Fruit fly (Drosophila melanogaster): ENCODE results near the gene RpL30.

Gene RpL30

dm6 chr2L:19012776-19013328 is 3.7 kb upstream of the RpL30 start (continued):
- TF ChIP-seq Doc3 (GFP tag; IDR thresholded peaks at IDR 0.05; ENCODE audit: partially characterized antibody) (no peak), Gsc (GFP tag; IDR thresholded peaks at IDR 0.05) (no peak), psq (GFP tag; optimal IDR thresholded peaks at IDR 0.05) (no peak), mirr (GFP tag; optimal IDR thresholded peaks at IDR 0.05) (peak; percentile 63)

DNA sequence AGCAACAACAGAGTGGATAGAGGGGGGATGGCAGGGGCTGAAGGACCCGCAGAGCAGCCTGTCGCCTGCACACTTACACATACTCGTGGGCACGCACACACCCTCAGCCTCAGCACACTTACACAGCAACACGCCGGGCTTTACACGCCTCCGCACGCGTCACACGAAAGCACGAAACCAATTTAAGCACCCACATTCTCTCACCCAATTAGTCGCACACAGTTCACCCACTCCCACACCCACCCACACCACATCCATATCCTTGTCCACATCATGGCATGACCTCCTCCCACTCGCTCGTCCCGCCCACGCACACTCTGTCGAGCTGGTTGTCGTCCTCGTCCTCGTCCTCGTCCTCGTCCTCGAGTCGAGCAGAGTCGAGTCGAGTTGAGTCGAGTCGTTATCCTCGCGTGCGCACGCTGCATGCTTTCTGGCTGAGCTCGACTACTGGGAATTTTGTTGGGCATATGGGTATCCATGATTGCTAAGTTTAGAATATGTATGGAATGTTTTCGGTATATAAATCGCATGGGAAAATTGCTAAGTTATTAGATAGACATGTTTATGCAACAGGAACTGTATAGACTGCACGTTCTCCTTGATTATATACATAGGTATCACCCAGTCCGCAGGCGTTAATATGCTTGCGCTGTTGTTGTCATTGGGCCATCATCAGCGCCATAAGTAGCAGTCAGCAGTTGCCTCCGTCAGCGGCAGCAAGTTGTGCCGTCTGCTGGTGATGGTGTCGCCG is 3.0 kb upstream of the RpL30 start:
- TF ChIP-seq CG12104 (GFP tag; optimal IDR thresholded peaks at IDR 0.05), result peak; percentile 18
- TF ChIP-seq danr (GFP tag; IDR thresholded peaks at IDR 0.05), result peak; percentile 71
- TF ChIP-seq Poxn (GFP tag; IDR thresholded peaks at IDR 0.05), result peak; percentile 66; the same call in 1 of the 2 replicates
- no peak for TF ChIP-seq sc (optimal IDR thresholded peaks at IDR 0.05)
- TF ChIP-seq sc (GFP tag; optimal IDR thresholded peaks at IDR 0.05), result peak; percentile 59
- TF ChIP-seq CG2889 (GFP tag; IDR thresholded peaks at IDR 0.05), result peak; percentile 74; the same call in 2 of the 3 replicates
- TF ChIP-seq wek (GFP tag; optimal IDR thresholded peaks at IDR 0.05), result peak; percentile 23
- TF ChIP-seq tap (tag; optimal IDR thresholded peaks at IDR 0.05), result peak; percentile 67
- peak; percentile 8 for TF ChIP-seq gcm2 (GFP tag; optimal IDR thresholded peaks at IDR 0.05)
- TF ChIP-seq CG10979 (tag; optimal IDR thresholded peaks at IDR 0.05), result peak; percentile 75
- peak; percentile 88 for TF ChIP-seq tgo (GFP tag; IDR thresholded peaks at IDR 0.05)
- TF ChIP-seq Med (GFP tag), result peak; percentile 98
- TF ChIP-seq CG3163 (GFP tag; optimal IDR thresholded peaks at IDR 0.05), result peak; percentile 44
- peak in 1 of 3 experiments; percentile 43 for TF ChIP-seq lola (GFP tag; optimal IDR thresholded peaks at IDR 0.05)
- peak; percentile 81 for TF ChIP-seq CG12391 (tag; optimal IDR thresholded peaks at IDR 0.05)
- peak; percentile 88 for TF ChIP-seq Optix (GFP tag; IDR thresholded peaks at IDR 0.05)
- TF ChIP-seq Dad (GFP tag; optimal IDR thresholded peaks at IDR 0.05), result peak; percentile 67
- TF ChIP-seq CG10462 (GFP tag; optimal IDR thresholded peaks at IDR 0.05), result peak; percentile 3
- peak; percentile 59 for TF ChIP-seq CG8388 (GFP tag; optimal IDR thresholded peaks at IDR 0.05)
- TF ChIP-seq CG34224 (GFP tag; IDR thresholded peaks at IDR 0.05; ENCODE audit: partially characterized antibody), result no peak
- no peak for TF ChIP-seq aop (GFP tag; IDR thresholded peaks at IDR 0.05)
- TF ChIP-seq BtbVII (GFP tag; optimal IDR thresholded peaks at IDR 0.05), result peak; percentile 78
- peak; percentile 85 for TF ChIP-seq CG6689 (GFP tag; IDR thresholded peaks at IDR 0.05)
- TF ChIP-seq Camta (GFP tag; optimal IDR thresholded peaks at IDR 0.05), result peak; percentile 67
- TF ChIP-seq phol (tag; optimal IDR thresholded peaks at IDR 0.05), result peak; percentile 71
- no peak for TF ChIP-seq CG13287 (GFP tag; IDR thresholded peaks at IDR 0.05; ENCODE audit: partially characterized antibody)
- TF ChIP-seq shn (GFP tag; optimal IDR thresholded peaks at IDR 0.05), result peak; percentile 76
- TF ChIP-seq Side (GFP tag; optimal IDR thresholded peaks at IDR 0.05), result peak; percentile 80
- TF ChIP-seq CG11247 (GFP tag; IDR thresholded peaks at IDR 0.05), result peak; percentile 81
- peak; percentile 59 for TF ChIP-seq Asciz (GFP tag; optimal IDR thresholded peaks at IDR 0.05)
- TF ChIP-seq NfI (GFP tag; optimal IDR thresholded peaks at IDR 0.05), result peak; percentile 83
- TF ChIP-seq pho (GFP tag; optimal IDR thresholded peaks at IDR 0.05), result peak; percentile 80
- TF ChIP-seq sens (GFP tag), result peak; percentile 95
- TF ChIP-seq dm (GFP tag; optimal IDR thresholded peaks at IDR 0.05), result peak; percentile 54
- no peak for TF ChIP-seq br (optimal IDR thresholded peaks at IDR 0.05)
- peak; percentile 74 for TF ChIP-seq CG12155 (GFP tag; optimal IDR thresholded peaks at IDR 0.05)
- no peak for TF ChIP-seq ab (GFP tag; optimal IDR thresholded peaks at IDR 0.05)
- TF ChIP-seq CG31441 (GFP tag; IDR thresholded peaks at IDR 0.05), result peak; percentile 80
- peak; percentile 71 for TF ChIP-seq CG1792 (GFP tag; optimal IDR thresholded peaks at IDR 0.05)
- TF ChIP-seq CG31224 (GFP tag; IDR thresholded peaks at IDR 0.05), result peak; percentile 70
- TF ChIP-seq cas (GFP tag; IDR thresholded peaks at IDR 0.05), result peak; percentile 83
- TF ChIP-seq CG15696 (tag; optimal IDR thresholded peaks at IDR 0.05), result no peak
- peak; percentile 58 for TF ChIP-seq CG4854 (GFP tag; optimal IDR thresholded peaks at IDR 0.05)
- peak; percentile 78 for TF ChIP-seq Bdp1 (GFP tag; optimal IDR thresholded peaks at IDR 0.05)

Data from whole organism, embryonic.